Fruit fly (Drosophila melanogaster): Measurements from ENCODE around the gene Aps.

DNA sequence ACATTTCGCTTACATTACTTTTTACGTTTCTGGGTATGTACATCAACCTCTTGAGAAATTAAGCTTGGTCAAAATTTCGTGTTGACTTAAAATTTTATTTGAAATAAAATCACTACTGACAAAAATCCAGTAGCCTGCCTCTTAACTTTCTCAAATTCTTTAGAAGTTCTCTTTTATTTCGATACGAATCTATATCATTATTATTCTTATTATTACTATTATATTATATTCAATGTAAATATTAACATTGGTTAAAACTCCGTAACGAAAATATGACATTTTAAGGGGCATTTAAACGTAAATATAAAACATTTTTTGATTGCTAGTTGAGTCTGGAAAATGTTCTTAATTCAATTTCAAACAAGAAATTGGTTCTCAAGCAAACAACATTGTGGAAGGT, 12.6 kb downstream of the Aps start, which contains the start of gene OXA1L:
- TF ChIP-seq CG10348 (GFP tag; IDR thresholded peaks at IDR 0.05) (no peak), rn (GFP tag; IDR thresholded peaks at IDR 0.05) (no peak)

Data from whole organism, pupa.